Worm (Caenorhabditis elegans): Measurements from ENCODE around the gene srh-148.
"Not testable (repeated sequence)": the region's sequence is repeated elsewhere in the genome, so short reads cannot be mapped to it uniquely, and the experiment has no call there.

Gene srh-148

DNA sequence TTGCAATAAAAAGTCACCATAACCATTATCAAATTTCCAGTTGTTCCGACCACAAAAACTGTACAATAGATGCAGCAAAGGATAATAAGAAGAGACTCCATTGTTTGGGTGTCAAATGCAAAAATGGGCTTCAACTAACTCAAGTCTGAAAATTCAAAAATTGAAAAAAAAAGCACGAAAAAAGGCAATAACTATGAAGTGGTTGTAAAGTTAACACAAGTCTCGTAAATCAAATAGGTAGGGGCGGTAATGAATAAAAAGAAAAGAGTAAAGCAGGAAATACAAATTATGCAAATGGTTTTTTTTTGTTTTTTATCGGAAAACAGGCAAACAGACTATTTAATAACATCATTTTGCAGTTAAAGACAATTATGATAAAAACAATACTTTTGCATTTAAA is 50.8 kb downstream of the srh-148 start, which contains the start of gene srsx-38:
Gene srsx-38 (minus strand): TSS at position 101 of the 400 bp plus-strand sequence.
- TF ChIP-seq zip-8, lin-13, snpc-4 (tag; optimal IDR thresholded peaks at IDR 0.05): not testable (repeated sequence)

Measured in whole organism, mixed stage, embryonic.